Worm (Caenorhabditis elegans) whole organism, mixed stage, embryonic: ENCODE results near the gene teg-1.
A peak's percentile ranks its signal among the peaks of the same experiment; 100 is the strongest.

Experiments
- M03D4.4 ChIP-seq: sonication (generic microtip); optimal IDR thresholded peaks from 2 replicates; lab custom pipeline; 2017; ENCODE audit warnings: mild to moderate bottlenecking, missing genetic modification characterization, missing compliant biosample characterization
- bed-3 ChIP-seq: fragments of 200-800 bp; sonication (Bioruptor generic); optimal IDR thresholded peaks from 3 replicates; lab custom pipeline; 2018; ENCODE audit warnings: mild to moderate bottlenecking, missing genetic modification characterization, moderate library complexity, missing compliant biosample characterization
- blmp-1 ChIP-seq: fragments of 150-350 bp; optimal IDR thresholded peaks from 2 replicates; lab custom pipeline; 2014; ENCODE audit warnings: missing biosample characterization, missing genetic modification characterization
- ceh-39 ChIP-seq: fragments of 150-350 bp; optimal IDR thresholded peaks from 2 replicates; lab custom pipeline; 2014; ENCODE audit warnings: missing biosample characterization, missing genetic modification characterization
- ceh-43 ChIP-seq: fragments of 200-800 bp; sonication (Bioruptor generic); optimal IDR thresholded peaks from 2 replicates; lab custom pipeline; 2018; ENCODE audit warnings: mild to moderate bottlenecking, missing genetic modification characterization, moderate library complexity, missing compliant biosample characterization
- ceh-83 ChIP-seq: fragments of 200-800 bp; sonication (Bioruptor generic); optimal IDR thresholded peaks from 2 replicates; lab custom pipeline; 2018; ENCODE audit warnings: mild to moderate bottlenecking, missing genetic modification characterization, missing compliant biosample characterization
- ces-1 ChIP-seq: fragments of 150-350 bp; optimal IDR thresholded peaks from 2 replicates; lab custom pipeline; 2014; ENCODE audit warnings: missing biosample characterization, missing genetic modification reagents, missing genetic modification characterization
- cnd-1 ChIP-seq: fragments of 200-800 bp; sonication (Bioruptor generic); optimal IDR thresholded peaks from 2 replicates; lab custom pipeline; 2018; ENCODE audit warnings: mild to moderate bottlenecking, missing genetic modification characterization, missing compliant biosample characterization
- drap-1 ChIP-seq: fragments of 200-800 bp; sonication (Bioruptor generic); optimal IDR thresholded peaks from 3 replicates; lab custom pipeline; 2018; ENCODE audit warnings: mild to moderate bottlenecking, missing genetic modification characterization, missing compliant biosample characterization
- elt-1 ChIP-seq: sonication (generic microtip); optimal IDR thresholded peaks from 2 replicates; lab custom pipeline; 2017; ENCODE audit warnings: missing genetic modification characterization, mild to moderate bottlenecking, missing compliant biosample characterization, antibody characterized with exemption, moderate library complexity, borderline replicate concordance; ENCODE audit not compliant: insufficient read depth
- elt-3 ChIP-seq: fragments of 150-350 bp; optimal IDR thresholded peaks from 2 replicates; lab custom pipeline; 2014; ENCODE audit warnings: missing biosample characterization, missing genetic modification characterization
- flh-1 ChIP-seq: fragments of 200-800 bp; sonication (Bioruptor generic); optimal IDR thresholded peaks from 2 replicates; lab custom pipeline; 2018; ENCODE audit warnings: mild to moderate bottlenecking, missing genetic modification characterization, moderate library complexity, missing compliant biosample characterization
- ham-2 ChIP-seq: fragments of 200-800 bp; sonication (Bioruptor generic); optimal IDR thresholded peaks from 2 replicates; lab custom pipeline; 2018; ENCODE audit warnings: mild to moderate bottlenecking, missing genetic modification characterization, missing compliant biosample characterization
- hlh-1 ChIP-seq: fragments of 150-350 bp; optimal IDR thresholded peaks from 2 replicates; lab custom pipeline; 2014; ENCODE audit warnings: missing biosample characterization, missing genetic modification reagents, missing genetic modification characterization
- lin-32 ChIP-seq: fragments of 200-800 bp; sonication (Bioruptor generic); optimal IDR thresholded peaks from 2 replicates; lab custom pipeline; 2018; ENCODE audit warnings: mild to moderate bottlenecking, missing genetic modification characterization, missing compliant biosample characterization
- lsy-2 ChIP-seq: fragments of 150-350 bp; optimal IDR thresholded peaks from 2 replicates; lab custom pipeline; 2014; ENCODE audit warnings: missing biosample characterization, missing genetic modification characterization
- mab-5 ChIP-seq: fragments of 150-350 bp; optimal IDR thresholded peaks from 2 replicates; lab custom pipeline; 2014; ENCODE audit warnings: missing biosample characterization, missing genetic modification characterization
- mep-1 ChIP-seq: fragments of 150-350 bp; optimal IDR thresholded peaks from 2 replicates; lab custom pipeline; 2017; ENCODE audit warnings: missing biosample characterization, missing genetic modification reagents, missing genetic modification characterization, inconsistent platforms
- nhr-12 ChIP-seq: fragments of 150-350 bp; optimal IDR thresholded peaks from 2 replicates; lab custom pipeline; 2014; ENCODE audit warnings: missing biosample characterization, missing genetic modification characterization
- nhr-2 ChIP-seq: fragments of 150-350 bp; optimal IDR thresholded peaks from 2 replicates; lab custom pipeline; 2014; ENCODE audit warnings: missing biosample characterization, missing genetic modification characterization
- nhr-237 ChIP-seq: fragments of 150-350 bp; optimal IDR thresholded peaks from 2 replicates; lab custom pipeline; 2014; ENCODE audit warnings: missing biosample characterization, missing genetic modification characterization
- nhr-28 ChIP-seq: fragments of 150-350 bp; optimal IDR thresholded peaks from 2 replicates; lab custom pipeline; 2014; ENCODE audit warnings: missing biosample characterization, missing genetic modification characterization
- nhr-76 ChIP-seq: sonication (generic microtip); optimal IDR thresholded peaks from 2 replicates; lab custom pipeline; 2017; ENCODE audit warnings: missing biosample characterization, missing genetic modification characterization
- pha-4 ChIP-seq: fragments of 150-350 bp; optimal IDR thresholded peaks from 2 replicates; lab custom pipeline; 2018; ENCODE audit warnings: missing biosample characterization, missing genetic modification reagents, missing genetic modification characterization
- sem-2 ChIP-seq: fragments of 200-800 bp; sonication (Bioruptor generic); optimal IDR thresholded peaks from 2 replicates; lab custom pipeline; 2018; ENCODE audit warnings: mild to moderate bottlenecking, missing genetic modification characterization, missing compliant biosample characterization
- snpc-4 ChIP-seq: fragments of 150-350 bp; optimal IDR thresholded peaks from 2 replicates; lab custom pipeline; 2014; ENCODE audit warnings: missing biosample characterization, missing genetic modification characterization
- sptf-1 ChIP-seq: sonication (generic microtip); optimal IDR thresholded peaks from 2 replicates; lab custom pipeline; 2017; ENCODE audit warnings: mild to moderate bottlenecking, missing genetic modification characterization, moderate library complexity, missing compliant biosample characterization
- tbx-8 ChIP-seq: fragments of 200-800 bp; sonication (Bioruptor generic); optimal IDR thresholded peaks from 2 replicates; lab custom pipeline; 2018; ENCODE audit warnings: mild to moderate bottlenecking, missing genetic modification characterization, moderate library complexity, missing compliant biosample characterization
- unc-120 ChIP-seq: sonication (generic microtip); optimal IDR thresholded peaks from 2 replicates; lab custom pipeline; 2017; ENCODE audit warnings: missing genetic modification characterization, missing compliant biosample characterization; ENCODE audit not compliant: poor library complexity, severe bottlenecking
- unc-62 ChIP-seq: fragments of 150-350 bp; optimal IDR thresholded peaks from 2 replicates; lab custom pipeline; 2014; ENCODE audit warnings: missing biosample characterization, missing genetic modification reagents, missing genetic modification characterization
- zip-8 ChIP-seq: fragments of 150-350 bp; optimal IDR thresholded peaks from 2 replicates; lab custom pipeline; 2014; ENCODE audit warnings: missing biosample characterization, missing genetic modification characterization
- ztf-11 ChIP-seq: fragments of 150-350 bp; optimal IDR thresholded peaks from 2 replicates; lab custom pipeline; 2014; ENCODE audit warnings: missing biosample characterization, missing genetic modification characterization

teg-1 gene

DNA sequence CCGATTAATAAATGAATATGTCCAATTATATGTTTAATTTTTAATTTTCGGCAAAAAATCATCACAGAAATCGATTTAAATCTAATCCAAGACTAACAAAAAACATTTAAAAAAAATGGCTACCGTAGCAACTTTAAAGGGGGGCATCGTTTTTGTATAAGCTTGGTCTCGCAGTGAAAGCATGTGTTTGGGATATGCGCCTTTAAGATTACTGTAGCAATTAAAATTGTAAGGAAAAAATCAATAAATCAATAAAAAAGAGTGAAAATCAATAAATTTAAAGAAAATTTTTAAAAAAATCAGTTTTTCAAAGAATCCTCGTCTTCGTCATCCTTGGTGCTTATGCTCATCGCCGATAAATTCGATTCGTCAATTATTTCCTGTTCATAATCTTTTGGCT is 26.1 kb upstream of the teg-1 start:
- TF ChIP-seq ceh-39 (tag; lab: Kevin White, UChicago) (no peak), mep-1 (tag; lab: Kevin White, UChicago) (no peak), ztf-11 (tag; lab: Kevin White, UChicago) (no peak), blmp-1 (no peak), lin-32 (GFP tag; lab: Kevin White, UChicago) (no peak), lsy-2 (tag; lab: Kevin White, UChicago) (no peak), ceh-43 (GFP tag; lab: Kevin White, UChicago) (no peak), ceh-83 (GFP tag; lab: Kevin White, UChicago) (no peak), unc-120 (tag; lab: Kevin White, UChicago) (no peak), nhr-28 (no peak), pha-4 (tag; lab: Kevin White, UChicago) (no peak), sem-2 (GFP tag; lab: Kevin White, UChicago) (no peak), ham-2 (GFP tag; lab: Kevin White, UChicago) (no peak), nhr-76 (tag; lab: Kevin White, UChicago) (no peak), drap-1 (GFP tag; lab: Kevin White, UChicago) (no peak)
- TF ChIP-seq, all 35 proteins: peak for 0

DNA sequence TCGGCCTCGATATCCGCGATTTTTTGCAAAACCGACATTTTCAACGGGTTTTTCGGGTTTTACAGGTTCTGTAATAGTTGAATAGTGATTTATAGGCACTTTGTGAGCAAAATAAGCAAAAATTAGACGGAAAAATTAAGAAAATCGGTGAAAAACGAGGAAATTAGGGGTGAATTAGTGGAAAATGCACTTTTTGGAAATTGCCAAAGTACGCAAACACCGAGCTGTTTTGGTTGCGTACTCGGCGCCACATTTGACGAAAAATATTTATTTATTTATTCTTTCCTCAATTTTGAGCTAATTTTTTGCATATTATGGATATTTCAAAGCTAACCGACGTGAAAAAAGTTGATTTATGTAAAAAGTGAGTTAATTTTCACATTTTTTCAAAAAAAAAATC is 25.0 kb upstream of the teg-1 start, which contains the start of the genes T28D6.6 and pen-2:
Gene T28D6.6 (minus strand): TSS at position 68 of the 400 bp plus-strand sequence.
Gene pen-2 (plus strand): TSS at position 282 of the 400 bp plus-strand sequence.
- TF ChIP-seq elt-3: no peak
- TF ChIP-seq bed-3 (GFP tag; lab: Kevin White, UChicago): no peak
- no peak for TF ChIP-seq nhr-28
- no peak for TF ChIP-seq ceh-39 (tag; lab: Kevin White, UChicago)
- no peak for TF ChIP-seq M03D4.4 (tag; lab: Kevin White, UChicago)
- TF ChIP-seq zip-8 (tag; lab: Kevin White, UChicago): no peak
- peak; percentile 74 for TF ChIP-seq ces-1 (GFP tag; lab: Kevin White, UChicago)
- TF ChIP-seq nhr-12 (tag; lab: Kevin White, UChicago): no peak
- TF ChIP-seq mab-5: no peak
- no peak for TF ChIP-seq ham-2 (GFP tag; lab: Kevin White, UChicago)
- no peak for TF ChIP-seq nhr-237 (tag; lab: Kevin White, UChicago)
- TF ChIP-seq elt-1 (tag; lab: Kevin White, UChicago): no peak
- TF ChIP-seq unc-120 (tag; lab: Kevin White, UChicago): peak; percentile 31

DNA sequence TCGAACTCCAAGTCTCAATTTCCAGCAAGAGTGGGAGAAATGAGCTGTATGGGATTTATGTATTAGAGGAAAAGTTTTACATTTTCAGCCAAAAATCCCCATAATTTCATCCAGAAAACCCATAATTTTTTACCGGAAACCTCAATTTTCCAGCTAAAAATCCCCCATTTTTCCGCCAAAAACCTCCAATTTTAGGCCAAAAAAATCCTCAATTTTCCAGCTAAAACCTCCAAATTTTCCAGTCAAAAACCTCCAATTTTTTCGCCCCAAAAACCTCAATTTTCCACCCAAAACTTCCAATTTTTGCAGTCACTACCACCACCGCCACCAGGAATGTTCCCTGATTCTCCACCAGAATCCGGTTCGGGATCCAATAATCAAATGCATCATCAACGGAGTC is 23.4 kb upstream of the teg-1 start:
- TF ChIP-seq lsy-2 (tag; lab: Kevin White, UChicago): no peak
- TF ChIP-seq flh-1 (GFP tag; lab: Kevin White, UChicago): no peak

DNA sequence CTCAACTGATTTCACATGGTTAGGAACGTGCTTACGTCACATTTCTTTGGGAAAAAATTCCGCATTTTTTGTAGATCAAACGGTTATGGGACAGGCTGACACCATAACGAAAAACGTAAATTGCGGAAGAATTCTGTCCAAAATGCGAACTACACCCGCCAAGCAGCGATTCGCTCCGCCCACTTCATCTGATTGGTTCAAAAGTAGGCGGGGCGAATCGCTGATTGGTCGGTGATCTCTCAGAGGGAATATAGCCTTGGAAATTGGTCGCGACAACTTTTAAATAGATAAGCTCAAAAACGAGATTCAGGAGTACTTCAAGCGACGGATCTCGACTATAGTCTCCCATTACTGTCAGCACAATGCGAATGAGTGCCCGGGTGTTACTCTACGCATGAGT is 19.6 kb upstream of the teg-1 start:
- TF ChIP-seq nhr-237 (tag; lab: Kevin White, UChicago) (no peak), ceh-39 (tag; lab: Kevin White, UChicago) (no peak), nhr-2 (tag; lab: Kevin White, UChicago) (no peak), nhr-28 (no peak), tbx-8 (GFP tag; lab: Kevin White, UChicago) (no peak), ham-2 (GFP tag; lab: Kevin White, UChicago) (no peak), pha-4 (tag; lab: Kevin White, UChicago) (no peak), cnd-1 (tag; lab: Kevin White, UChicago) (no peak), ceh-83 (GFP tag; lab: Kevin White, UChicago) (no peak), snpc-4 (tag; lab: Kevin White, UChicago) (no peak), nhr-12 (tag; lab: Kevin White, UChicago) (no peak), mab-5 (no peak), drap-1 (GFP tag; lab: Kevin White, UChicago) (no peak), sptf-1 (tag; lab: Kevin White, UChicago) (no peak), lsy-2 (tag; lab: Kevin White, UChicago) (no peak), unc-120 (tag; lab: Kevin White, UChicago) (no peak), bed-3 (GFP tag; lab: Kevin White, UChicago) (no peak), elt-3 (no peak)

DNA sequence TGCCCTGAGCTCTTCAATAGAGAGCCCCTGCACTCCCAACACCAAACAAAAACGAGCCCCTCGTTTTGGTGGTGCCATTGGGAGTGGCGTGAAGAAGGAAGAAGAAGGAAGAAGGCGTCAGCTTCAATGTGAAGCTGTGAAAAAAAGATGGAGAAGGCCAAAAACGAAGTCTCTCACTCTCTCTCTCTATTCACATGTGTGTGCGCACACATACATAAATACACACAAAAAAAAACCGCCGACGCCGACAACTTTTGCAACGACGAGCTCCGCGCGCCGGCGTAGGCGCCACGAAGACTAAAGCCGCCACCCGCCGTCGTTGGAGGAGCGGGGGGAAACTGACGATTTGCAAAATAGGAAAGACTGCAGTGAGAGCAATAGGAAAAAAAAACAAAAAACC is 18.0 kb upstream of the teg-1 start:
- no peak for TF ChIP-seq drap-1 (GFP tag; lab: Kevin White, UChicago)
- TF ChIP-seq nhr-237 (tag; lab: Kevin White, UChicago): no peak
- no peak for TF ChIP-seq lin-32 (GFP tag; lab: Kevin White, UChicago)
- no peak for TF ChIP-seq ztf-11 (tag; lab: Kevin White, UChicago)
- no peak for TF ChIP-seq elt-1 (tag; lab: Kevin White, UChicago)
- no peak for TF ChIP-seq elt-3
- TF ChIP-seq cnd-1 (tag; lab: Kevin White, UChicago): no peak
- no peak for TF ChIP-seq pha-4 (tag; lab: Kevin White, UChicago)
- TF ChIP-seq bed-3 (GFP tag; lab: Kevin White, UChicago): no peak
- TF ChIP-seq unc-62 (GFP tag; lab: Kevin White, UChicago): no peak
- no peak for TF ChIP-seq mep-1 (tag; lab: Kevin White, UChicago)
- TF ChIP-seq sem-2 (GFP tag; lab: Kevin White, UChicago): no peak
- no peak for TF ChIP-seq hlh-1 (tag; lab: Kevin White, UChicago)
- no peak for TF ChIP-seq lsy-2 (tag; lab: Kevin White, UChicago)
